Worm (Caenorhabditis elegans) whole organism, L1 larva: ENCODE results near the gene F41G3.19.

ENCODE experiments used
- ama-1 ChIP-seq: fragments of 150-350 bp; optimal IDR thresholded peaks from 2 replicates; lab custom pipeline; 2014
- blmp-1 ChIP-seq: fragments of 150-350 bp; optimal IDR thresholded peaks from 2 replicates; lab custom pipeline; 2014; ENCODE audit warnings: missing biosample characterization, missing genetic modification characterization
- elt-3 ChIP-seq, 6 experiments: fragments of 150-350 bp in 1 of 6; sonication (generic microtip); optimal IDR thresholded peaks; 2 replicates each; lab custom pipeline; 2017 to 2018; ENCODE audit warnings: missing biosample characterization in 6 of 6, missing genetic modification characterization in 6 of 6, inconsistent platforms in 1 of 6
- grh-1 ChIP-seq: fragments of 200-800 bp; sonication (Bioruptor generic); IDR thresholded peaks from 2 replicates; pipeline ENCODE4 v1.3.6; 2022; ENCODE audit warnings: missing genetic modification reagents, missing genetic modification characterization, missing compliant biosample characterization
- lin-14 ChIP-seq: fragments of 200-800 bp; sonication (Bioruptor generic); optimal IDR thresholded peaks from 2 replicates; lab custom pipeline; 2018; ENCODE audit warnings: mild to moderate bottlenecking, missing genetic modification characterization, moderate library complexity, missing compliant biosample characterization
- lin-15B ChIP-seq: fragments of 150-350 bp; sonication (generic microtip); optimal IDR thresholded peaks from 3 replicates; lab custom pipeline; 2014; ENCODE audit warnings: missing biosample characterization, missing genetic modification characterization
- lin-35 ChIP-seq, 2 experiments: fragments of 150-350 bp; optimal IDR thresholded peaks; 2 replicates each; lab custom pipeline; 2014; ENCODE audit warnings: missing biosample characterization in 2 of 2, missing genetic modification characterization in 2 of 2, missing genetic modification reagents in 2 of 2
- mdl-1 ChIP-seq, 2 experiments: fragments of 150-350 bp; optimal IDR thresholded peaks; 2 replicates each; lab custom pipeline; 2014 to 2017; ENCODE audit warnings: missing biosample characterization in 2 of 2, missing genetic modification characterization in 2 of 2, inconsistent platforms in 1 of 2
- ztf-11 ChIP-seq, 2 experiments: sonication (generic microtip); optimal IDR thresholded peaks; 2 replicates each; lab custom pipeline; 2016 to 2017; ENCODE audit warnings: missing genetic modification characterization in 2 of 2, missing biosample characterization in 1 of 2, missing compliant biosample characterization in 1 of 2

DNA sequence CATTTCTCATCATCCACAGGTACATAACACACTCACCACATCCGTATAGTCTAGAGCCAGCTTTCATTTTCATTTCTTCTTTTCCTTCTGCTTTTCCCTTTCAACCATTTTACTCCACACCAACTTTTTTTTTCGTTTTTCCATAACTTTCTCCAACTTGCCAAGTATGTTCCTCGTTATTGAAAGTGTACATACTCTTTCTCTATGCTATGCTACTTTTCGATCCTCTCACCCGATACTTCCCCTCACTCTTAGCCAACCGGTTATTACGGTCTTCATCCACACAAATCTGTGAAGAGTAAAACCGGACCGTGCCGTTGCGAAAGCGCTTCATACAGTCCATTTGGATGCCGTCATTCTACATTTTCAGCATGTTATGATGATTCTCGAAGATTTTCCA is 40.0 kb upstream of the F41G3.19 start, which contains the start of gene T13C2.2:
- TF ChIP-seq elt-3 (tag; optimal IDR thresholded peaks at IDR 0.05; lab: Kevin White, UChicago) (no peak), lin-35 (GFP tag; optimal IDR thresholded peaks at IDR 0.05; lab: Kevin White, UChicago) (no peak), grh-1 (no peak), lin-15B (tag; lab: Kevin White, UChicago) (no peak), blmp-1 (peak; percentile 52), ztf-11 (tag; optimal IDR thresholded peaks at IDR 0.05; lab: Kevin White, UChicago) (no peak), ama-1 (lab: Kevin White, UChicago) (no peak), mdl-1 (tag; optimal IDR thresholded peaks at IDR 0.05; lab: Kevin White, UChicago) (no peak), lin-14 (GFP tag; lab: Kevin White, UChicago) (no peak)
